Fruit fly (Drosophila melanogaster): Measurements from ENCODE around the gene mgl.

mgl gene

dm6 chrX:9456384-9456783 is 43.5 kb downstream of the mgl start:
- TF ChIP-seq Dfd (GFP tag; optimal IDR thresholded peaks at IDR 0.05), result peak; percentile 20
- TF ChIP-seq Hr83 (GFP tag; optimal IDR thresholded peaks at IDR 0.05; ENCODE audit: poor library complexity, severe bottlenecking), result no peak

- no peak for TF ChIP-seq ey (GFP tag; optimal IDR thresholded peaks at IDR 0.05)
- no peak for TF ChIP-seq Hr83 (GFP tag; optimal IDR thresholded peaks at IDR 0.05; ENCODE audit: poor library complexity, severe bottlenecking)
- no peak for TF ChIP-seq usp (GFP tag; optimal IDR thresholded peaks at IDR 0.05)
- TF ChIP-seq sv (GFP tag; optimal IDR thresholded peaks at IDR 0.05), result no peak
- TF ChIP-seq Dif (GFP tag; optimal IDR thresholded peaks at IDR 0.05; ENCODE audit: partially characterized antibody), result no peak
- no peak for TF ChIP-seq jim (GFP tag; optimal IDR thresholded peaks at IDR 0.05)
Measured at dm6 chrX:9446162-9446561, 53.8 kb downstream of the mgl start, which contains the start of gene CG44815. Gene CG44815 (minus strand): TSS chrX:9446212.

dm6 chrX:9440559-9440958 is 59.4 kb downstream of the mgl start:
- TF ChIP-seq Abd-B (GFP tag; optimal IDR thresholded peaks at IDR 0.05) (no peak), Dfd (GFP tag; optimal IDR thresholded peaks at IDR 0.05) (peak; percentile 28), foxo (GFP tag; optimal IDR thresholded peaks at IDR 0.05) (peak in 1 of 2 experiments; percentile 1), Jra (GFP tag; optimal IDR thresholded peaks at IDR 0.05) (no peak), fru (GFP tag; optimal IDR thresholded peaks at IDR 0.05) (no peak), usp (GFP tag; optimal IDR thresholded peaks at IDR 0.05) (no peak), psq (GFP tag; optimal IDR thresholded peaks at IDR 0.05) (no peak), ey (GFP tag; optimal IDR thresholded peaks at IDR 0.05) (peak; percentile 8)

dm6 chrX:9431400-9432021 is 68.4 kb downstream of the mgl start:
- no peak for TF ChIP-seq fru (GFP tag; optimal IDR thresholded peaks at IDR 0.05)
- TF ChIP-seq Hnf4 (GFP tag; optimal IDR thresholded peaks at IDR 0.05), result no peak
- peak; percentile 33 for TF ChIP-seq HLH106 (tag; optimal IDR thresholded peaks at IDR 0.05)
- peak in 1 of 2 experiments; percentile 6 for TF ChIP-seq foxo (GFP tag; optimal IDR thresholded peaks at IDR 0.05)
- peak; percentile 11 for TF ChIP-seq rgr (GFP tag; optimal IDR thresholded peaks at IDR 0.05)
- no peak for TF ChIP-seq sv (GFP tag; optimal IDR thresholded peaks at IDR 0.05)
- peak; percentile 21 for TF ChIP-seq psq (GFP tag; optimal IDR thresholded peaks at IDR 0.05)
- no peak for TF ChIP-seq N (GFP tag; optimal IDR thresholded peaks at IDR 0.05)
- TF ChIP-seq Myc (optimal IDR thresholded peaks at IDR 0.05), result no peak
- no peak for TF ChIP-seq jim (GFP tag; optimal IDR thresholded peaks at IDR 0.05)
- no peak for TF ChIP-seq tai (GFP tag; optimal IDR thresholded peaks at IDR 0.05)

- TF ChIP-seq Dfd (GFP tag; optimal IDR thresholded peaks at IDR 0.05), result peak; percentile 93
Measured at dm6 chrX:9422923-9423322, 77.0 kb downstream of the mgl start.

dm6 chrX:9416045-9416444 is 83.9 kb downstream of the mgl start:
- peak; percentile 7 for TF ChIP-seq HLH106 (tag; optimal IDR thresholded peaks at IDR 0.05)
- peak in 1 of 2 experiments; percentile 30 for TF ChIP-seq foxo (GFP tag; optimal IDR thresholded peaks at IDR 0.05)
- no peak for TF ChIP-seq Hr78 (GFP tag; optimal IDR thresholded peaks at IDR 0.05)
- TF ChIP-seq sv (GFP tag; optimal IDR thresholded peaks at IDR 0.05), result no peak
- TF ChIP-seq br (GFP tag; optimal IDR thresholded peaks at IDR 0.05), result no peak
- TF ChIP-seq pan (optimal IDR thresholded peaks at IDR 0.05), result no peak
- TF ChIP-seq Dfd (GFP tag; optimal IDR thresholded peaks at IDR 0.05), result no peak
- TF ChIP-seq ey (GFP tag; optimal IDR thresholded peaks at IDR 0.05), result peak; percentile 9
- no peak for TF ChIP-seq GATAd (GFP tag; optimal IDR thresholded peaks at IDR 0.05)
- peak; percentile 24 for TF ChIP-seq h (GFP tag; optimal IDR thresholded peaks at IDR 0.05)
- peak; percentile 17 for TF ChIP-seq fru (GFP tag; optimal IDR thresholded peaks at IDR 0.05)
- TF ChIP-seq rgr (GFP tag; optimal IDR thresholded peaks at IDR 0.05), result peak; percentile 31

dm6 chrX:9401053-9401452 is 98.9 kb downstream of the mgl start:
- no peak for TF ChIP-seq Dif (GFP tag; optimal IDR thresholded peaks at IDR 0.05; ENCODE audit: partially characterized antibody)
- no peak for TF ChIP-seq psq (GFP tag; optimal IDR thresholded peaks at IDR 0.05)
- TF ChIP-seq pan (optimal IDR thresholded peaks at IDR 0.05), result no peak
- no peak for TF ChIP-seq Jra (GFP tag; optimal IDR thresholded peaks at IDR 0.05)
- TF ChIP-seq Mio (GFP tag; optimal IDR thresholded peaks at IDR 0.05), result no peak
- no peak for TF ChIP-seq usp (GFP tag; optimal IDR thresholded peaks at IDR 0.05)
- no peak for TF ChIP-seq jim (GFP tag; optimal IDR thresholded peaks at IDR 0.05)
- TF ChIP-seq CG9705 (GFP tag; optimal IDR thresholded peaks at IDR 0.05), result no peak
- peak; percentile 36 for TF ChIP-seq HLH106 (tag; optimal IDR thresholded peaks at IDR 0.05)
- no peak for TF ChIP-seq sv (GFP tag; optimal IDR thresholded peaks at IDR 0.05)
- no peak for TF ChIP-seq Hr83 (GFP tag; optimal IDR thresholded peaks at IDR 0.05; ENCODE audit: poor library complexity, severe bottlenecking)
- TF ChIP-seq br (GFP tag; optimal IDR thresholded peaks at IDR 0.05), result peak; percentile 0
- TF ChIP-seq dmrt93B (GFP tag; optimal IDR thresholded peaks at IDR 0.05), result peak; percentile 11
- TF ChIP-seq Hnf4 (GFP tag; optimal IDR thresholded peaks at IDR 0.05), result no peak
- TF ChIP-seq woc (GFP tag; optimal IDR thresholded peaks at IDR 0.05), result no peak
- TF ChIP-seq CG32264 (GFP tag; optimal IDR thresholded peaks at IDR 0.05), result no peak
- peak; percentile 30 for TF ChIP-seq h (GFP tag; optimal IDR thresholded peaks at IDR 0.05)
- no peak for TF ChIP-seq Vsx2 (GFP tag; optimal IDR thresholded peaks at IDR 0.05; ENCODE audit: partially characterized antibody)
- no peak for TF ChIP-seq sage (GFP tag; optimal IDR thresholded peaks at IDR 0.05)
- peak; percentile 24 for TF ChIP-seq fru (GFP tag; optimal IDR thresholded peaks at IDR 0.05)
- TF ChIP-seq dl (GFP tag; optimal IDR thresholded peaks at IDR 0.05; ENCODE audit: insufficient read depth in 1 of 2, partially characterized antibody in 2 of 2), result no peak
- TF ChIP-seq tai (GFP tag; optimal IDR thresholded peaks at IDR 0.05), result no peak
- no peak for TF ChIP-seq OdsH (GFP tag; optimal IDR thresholded peaks at IDR 0.05)
- TF ChIP-seq foxo (GFP tag; optimal IDR thresholded peaks at IDR 0.05), result peak in 1 of 2 experiments; percentile 18
- no peak for TF ChIP-seq CrebA (GFP tag; optimal IDR thresholded peaks at IDR 0.05; ENCODE audit: borderline replicate concordance)
